Worm (Caenorhabditis elegans): ENCODE results near the gene acs-4.

- TF ChIP-seq ceh-82 (tag; optimal IDR thresholded peaks at IDR 0.05) = no peak
- no peak for TF ChIP-seq unc-62 (GFP tag; optimal IDR thresholded peaks at IDR 0.05)
- no peak for TF ChIP-seq mep-1 (tag; optimal IDR thresholded peaks at IDR 0.05)
- no peak for TF ChIP-seq ztf-4 (tag; optimal IDR thresholded peaks at IDR 0.05)
Measured at ce11 chrIII:7216226-7216625, 48.6 kb downstream of the acs-4 start, which contains the start of gene R151.1.
